ENCODE assay signal across 4 worm cellular contexts in genomic region chrII:9967999-9968706, ce11.
A peak's percentile ranks its signal among the peaks of the same experiment; 100 is the strongest.
TF ChIP-seq lines count a peak whose summit lies in the region.

Gene R53.4, minus strand, starts transcription at chrII:9968049.
Gene psf-1, plus strand, starts transcription at chrII:9968673.

TF ChIP-seq in whole organism, L1 larva, 84 proteins besides CTCF, POLR2A, EP300 and RAD21 (continued from another document and continues in another):
- no peak for TF ChIP-seq pqm-1 (tag; optimal IDR thresholded peaks at IDR 0.05; lab: Kevin White, UChicago)
- TF ChIP-seq egl-13 (tag; optimal IDR thresholded peaks at IDR 0.05; lab: Kevin White, UChicago) = peak; percentile 43
- TF ChIP-seq mab-9 (GFP tag; IDR thresholded peaks at IDR 0.05; lab: Robert Waterston, UW) = no peak
- TF ChIP-seq ama-1 (optimal IDR thresholded peaks at IDR 0.05; lab: Kevin White, UChicago) = no peak
- TF ChIP-seq unc-130 (tag; optimal IDR thresholded peaks at IDR 0.05; lab: Kevin White, UChicago) = peak; percentile 32
- TF ChIP-seq egl-27 (tag; optimal IDR thresholded peaks at IDR 0.05; lab: Kevin White, UChicago) = no peak
- no peak for TF ChIP-seq nhr-84 (tag; optimal IDR thresholded peaks at IDR 0.05; lab: Kevin White, UChicago)
- TF ChIP-seq aha-1 (tag; optimal IDR thresholded peaks at IDR 0.05; lab: Kevin White, UChicago) = peak; percentile 15
- TF ChIP-seq hlh-4 (tag; optimal IDR thresholded peaks at IDR 0.05; lab: Kevin White, UChicago) = no peak
- peak; percentile 48 for TF ChIP-seq nhr-19 (GFP tag; conservative IDR thresholded peaks at IDR 0.05; lab: Robert Waterston, UW)
- TF ChIP-seq ceh-8 (GFP tag; optimal IDR thresholded peaks at IDR 0.05; lab: Kevin White, UChicago) = no peak
- TF ChIP-seq fkh-4 (tag; optimal IDR thresholded peaks at IDR 0.05; lab: Kevin White, UChicago; ENCODE audit: borderline replicate concordance) = no peak
- peak; percentile 53 for TF ChIP-seq fkh-8 (tag; optimal IDR thresholded peaks at IDR 0.05; lab: Kevin White, UChicago)
- TF ChIP-seq C16A3.4 (tag; optimal IDR thresholded peaks at IDR 0.05; lab: Kevin White, UChicago) = peak; percentile 61
- no peak for TF ChIP-seq alr-1 (tag; optimal IDR thresholded peaks at IDR 0.05; lab: Kevin White, UChicago; ENCODE audit: borderline replicate concordance)
- no peak for TF ChIP-seq pag-3 (tag; optimal IDR thresholded peaks at IDR 0.05; lab: Kevin White, UChicago; ENCODE audit: borderline replicate concordance, insufficient read depth)
- peak in 1 of 2 experiments; percentile 57 for TF ChIP-seq ztf-11 (tag; optimal IDR thresholded peaks at IDR 0.05; lab: Kevin White, UChicago)
- no peak for TF ChIP-seq nhr-11 (tag; optimal IDR thresholded peaks at IDR 0.05; lab: Kevin White, UChicago)
- peak; percentile 72 for TF ChIP-seq tbx-2 (tag; optimal IDR thresholded peaks at IDR 0.05; lab: Kevin White, UChicago)
- no peak for TF ChIP-seq Y116A8C.19 (tag; optimal IDR thresholded peaks at IDR 0.05; lab: Kevin White, UChicago; ENCODE audit: borderline replicate concordance)
- peak; percentile 53 for TF ChIP-seq lin-13 (GFP tag; optimal IDR thresholded peaks at IDR 0.05; lab: Kevin White, UChicago)
- peak; percentile 59 for TF ChIP-seq isw-1 (GFP tag; IDR thresholded peaks at IDR 0.05; lab: Robert Waterston, UW)
- peak in 1 of 2 experiments; percentile 24 for TF ChIP-seq mdl-1 (tag; optimal IDR thresholded peaks at IDR 0.05; lab: Kevin White, UChicago)
- peak; percentile 37 for TF ChIP-seq vab-15 (tag; optimal IDR thresholded peaks at IDR 0.05; lab: Kevin White, UChicago)
- TF ChIP-seq mep-1 (tag; optimal IDR thresholded peaks at IDR 0.05; lab: Kevin White, UChicago) = peak; percentile 76
- TF ChIP-seq C34B4.2 (tag; optimal IDR thresholded peaks at IDR 0.05; lab: Kevin White, UChicago) = no peak
- peak; percentile 62 for TF ChIP-seq blmp-1 (tag; optimal IDR thresholded peaks at IDR 0.05; lab: Kevin White, UChicago)
- TF ChIP-seq lsy-2 (tag; optimal IDR thresholded peaks at IDR 0.05; lab: Kevin White, UChicago) = peak; percentile 80 to 88
- TF ChIP-seq ztf-4 (tag; optimal IDR thresholded peaks at IDR 0.05; lab: Kevin White, UChicago) = no peak
- TF ChIP-seq lin-14 (GFP tag; optimal IDR thresholded peaks at IDR 0.05; lab: Kevin White, UChicago) = peak; percentile 75
- TF ChIP-seq ets-5 (GFP tag; IDR thresholded peaks at IDR 0.05; lab: Robert Waterston, UW) = no peak
- TF ChIP-seq ces-1 (GFP tag; optimal IDR thresholded peaks at IDR 0.05; lab: Kevin White, UChicago) = no peak
- TF ChIP-seq mef-2 (tag; optimal IDR thresholded peaks at IDR 0.05; lab: Kevin White, UChicago) = no peak

TF ChIP-seq in whole organism, L2 larva, 48 proteins besides CTCF, POLR2A, EP300 and RAD21 (continued from another document):
- TF ChIP-seq nhr-12 (tag; optimal IDR thresholded peaks at IDR 0.05; lab: Kevin White, UChicago) (no peak), peb-1 (tag; optimal IDR thresholded peaks at IDR 0.05; lab: Kevin White, UChicago) (no peak), C34F6.9 (tag; optimal IDR thresholded peaks at IDR 0.05; lab: Kevin White, UChicago) (peak; percentile 82), mdl-1 (tag; optimal IDR thresholded peaks at IDR 0.05; lab: Kevin White, UChicago) (no peak), aly-2 (tag; optimal IDR thresholded peaks at IDR 0.05; lab: Kevin White, UChicago) (no peak), nhr-21 (tag; optimal IDR thresholded peaks at IDR 0.05; lab: Kevin White, UChicago) (peak; percentile 34), sma-3 (GFP tag; optimal IDR thresholded peaks at IDR 0.05; lab: Kevin White, UChicago) (peak; percentile 41), nhr-25 (tag; optimal IDR thresholded peaks at IDR 0.05; lab: Kevin White, UChicago) (no peak)
TF ChIP-seq in whole organism, L2 larva: peak in this region for 13.

TF ChIP-seq in whole organism, L4 larva, 104 proteins besides CTCF, POLR2A, EP300 and RAD21 (continued from another document and continues in another):
- TF ChIP-seq ztf-11 (tag; optimal IDR thresholded peaks at IDR 0.05; lab: Kevin White, UChicago) (no peak), nhr-48 (tag; optimal IDR thresholded peaks at IDR 0.05; lab: Kevin White, UChicago) (no peak), Y75B8A.6 (GFP tag; IDR thresholded peaks at IDR 0.05; lab: Robert Waterston, UW) (no peak), nhr-28 (tag; optimal IDR thresholded peaks at IDR 0.05; lab: Kevin White, UChicago) (peak; percentile 40), ces-1 (GFP tag; optimal IDR thresholded peaks at IDR 0.05; lab: Kevin White, UChicago) (no peak), zip-11 (GFP tag; IDR thresholded peaks at IDR 0.05; lab: Robert Waterston, UW) (no peak), snpc-4 (tag; optimal IDR thresholded peaks at IDR 0.05; lab: Kevin White, UChicago) (no peak), jun-1 (tag; optimal IDR thresholded peaks at IDR 0.05; lab: Kevin White, UChicago) (no peak), Y5F2A.4 (GFP tag; optimal IDR thresholded peaks at IDR 0.05; lab: Kevin White, UChicago) (no peak), zag-1 (tag; optimal IDR thresholded peaks at IDR 0.05; lab: Kevin White, UChicago) (no peak), dmd-6 (GFP tag; IDR thresholded peaks at IDR 0.05; lab: Robert Waterston, UW) (peak; percentile 30; the same call in 1 of the 2 replicates), nhr-6 (tag; optimal IDR thresholded peaks at IDR 0.05; lab: Kevin White, UChicago) (peak; percentile 42), nhr-25 (tag; optimal IDR thresholded peaks at IDR 0.05; lab: Kevin White, UChicago; ENCODE audit: borderline replicate concordance, insufficient read depth) (no peak), php-3 (GFP tag; IDR thresholded peaks at IDR 0.05; lab: Robert Waterston, UW) (no peak), ceh-20 (GFP tag; IDR thresholded peaks at IDR 0.05; lab: Robert Waterston, UW) (no peak), nhr-111 (GFP tag; optimal IDR thresholded peaks at IDR 0.05; lab: Kevin White, UChicago) (no peak), nhr-76 (tag; optimal IDR thresholded peaks at IDR 0.05; lab: Kevin White, UChicago) (no peak), daf-12 (tag; optimal IDR thresholded peaks at IDR 0.05; lab: Kevin White, UChicago) (no peak), dmd-8 (GFP tag; IDR thresholded peaks at IDR 0.05; lab: Robert Waterston, UW) (no peak), tra-1 (GFP tag; IDR thresholded peaks at IDR 0.05; lab: Robert Waterston, UW) (0 out of 2 replicates have a peak, but pooled peaks have one; percentile 37), ceh-32 (tag; optimal IDR thresholded peaks at IDR 0.05; lab: Kevin White, UChicago; ENCODE audit: poor library complexity) (no peak), mdl-1 (tag; optimal IDR thresholded peaks at IDR 0.05; lab: Kevin White, UChicago) (no peak), nhr-42 (GFP tag; IDR thresholded peaks at IDR 0.05; lab: Robert Waterston, UW) (no peak), mdt-29 (GFP tag; IDR thresholded peaks at IDR 0.05; lab: Robert Waterston, UW) (no peak), pqm-1 (tag; optimal IDR thresholded peaks at IDR 0.05; lab: Kevin White, UChicago) (peak; percentile 3), nhr-102 (tag; optimal IDR thresholded peaks at IDR 0.05; lab: Kevin White, UChicago) (no peak), nhr-11 (tag; optimal IDR thresholded peaks at IDR 0.05; lab: Kevin White, UChicago) (peak; percentile 87), spr-1 (tag; optimal IDR thresholded peaks at IDR 0.05; lab: Kevin White, UChicago) (no peak), lin-29 (GFP tag; IDR thresholded peaks at IDR 0.05; lab: Robert Waterston, UW) (no peak), ceh-62 (tag; optimal IDR thresholded peaks at IDR 0.05; lab: Kevin White, UChicago) (no peak), D1046.2 (GFP tag; IDR thresholded peaks at IDR 0.05; lab: Robert Waterston, UW) (no peak), hlh-30 (tag; optimal IDR thresholded peaks at IDR 0.05; lab: Kevin White, UChicago; ENCODE audit: insufficient read depth) (peak; percentile 60), hmg-1.1 (GFP tag; IDR thresholded peaks at IDR 0.05; lab: Robert Waterston, UW) (peak; percentile 61), lin-39 (tag; optimal IDR thresholded peaks at IDR 0.05; lab: Kevin White, UChicago) (no peak), mep-1 (tag; optimal IDR thresholded peaks at IDR 0.05; lab: Kevin White, UChicago) (peak; percentile 46), F49E8.2 (tag; optimal IDR thresholded peaks at IDR 0.05; lab: Kevin White, UChicago; ENCODE audit: borderline replicate concordance) (no peak), duxl-1 (tag; optimal IDR thresholded peaks at IDR 0.05; lab: Kevin White, UChicago; ENCODE audit: poor library complexity) (no peak), ctbp-1 (GFP tag; IDR thresholded peaks at IDR 0.05; lab: Robert Waterston, UW) (no peak), ztf-7 (tag; optimal IDR thresholded peaks at IDR 0.05; lab: Kevin White, UChicago) (no peak), ZK546.5 (tag; optimal IDR thresholded peaks at IDR 0.05; lab: Kevin White, UChicago) (no peak), aly-2 (tag; optimal IDR thresholded peaks at IDR 0.05; lab: Kevin White, UChicago) (no peak), unc-62 (GFP tag; optimal IDR thresholded peaks at IDR 0.05 in 1 of 2; lab: Kevin White, UChicago) (no peak), unc-62 (tag; optimal IDR thresholded peaks at IDR 0.05; lab: Kevin White, UChicago) (no peak), lin-15B (tag; optimal IDR thresholded peaks at IDR 0.05; lab: Kevin White, UChicago) (no peak), pha-4 (GFP tag; IDR thresholded peaks at IDR 0.05; lab: Robert Waterston, UW) (no peak), pha-4 (tag; optimal IDR thresholded peaks at IDR 0.05; lab: Kevin White, UChicago) (no peak), dve-1 (tag; optimal IDR thresholded peaks at IDR 0.05; lab: Kevin White, UChicago; ENCODE audit: insufficient read depth) (peak; percentile 43), F10B5.3 (tag; optimal IDR thresholded peaks at IDR 0.05; lab: Kevin White, UChicago) (no peak), Y48G9A.11 (GFP tag; IDR thresholded peaks at IDR 0.05; lab: Robert Waterston, UW) (no peak)

TF ChIP-seq in whole organism, young adult, 124 proteins besides CTCF, POLR2A, EP300 and RAD21 (continued from another document and continues in another):
- TF ChIP-seq bed-2 (GFP tag; IDR thresholded peaks at IDR 0.05; lab: Robert Waterston, UW) (no peak), madf-10 (tag; optimal IDR thresholded peaks at IDR 0.05; lab: Kevin White, UChicago) (peak; percentile 4), hlh-12 (tag; optimal IDR thresholded peaks at IDR 0.05; lab: Kevin White, UChicago) (no peak), dpl-1 (GFP tag; optimal IDR thresholded peaks at IDR 0.05; lab: Kevin White, UChicago) (peak; percentile 57), egrh-3 (GFP tag; IDR thresholded peaks at IDR 0.05; lab: Robert Waterston, UW) (no peak), B0035.1 (tag; optimal IDR thresholded peaks at IDR 0.05; lab: Kevin White, UChicago) (no peak), K12H6.12 (tag; optimal IDR thresholded peaks at IDR 0.05; lab: Kevin White, UChicago) (no peak), snpc-4 (GFP tag; optimal IDR thresholded peaks at IDR 0.05; lab: Kevin White, UChicago) (no peak), snpc-4 (tag; optimal IDR thresholded peaks at IDR 0.05; lab: Kevin White, UChicago) (peak in 2 of 4 experiments; percentile 10 to 31), Y53F4B.3 (GFP tag; IDR thresholded peaks at IDR 0.05; lab: Robert Waterston, UW) (no peak), fkh-3 (tag; optimal IDR thresholded peaks at IDR 0.05; lab: Kevin White, UChicago) (no peak), xnd-1 (tag; optimal IDR thresholded peaks at IDR 0.05; lab: Kevin White, UChicago) (no peak), lir-1 (GFP tag; conservative IDR thresholded peaks at IDR 0.05; lab: Robert Waterston, UW) (0 out of 2 replicates have a peak, but pooled peaks have one; percentile 32), somi-1 (GFP tag; optimal IDR thresholded peaks at IDR 0.05; lab: Kevin White, UChicago) (no peak), cebp-1 (GFP tag; IDR thresholded peaks at IDR 0.05; lab: Robert Waterston, UW) (no peak), cebp-1 (tag; optimal IDR thresholded peaks at IDR 0.05; lab: Kevin White, UChicago) (peak; percentile 37), rpc-1 (optimal IDR thresholded peaks at IDR 0.05; lab: Kevin White, UChicago) (no peak), rpc-1 (tag; optimal IDR thresholded peaks at IDR 0.05; lab: Kevin White, UChicago) (no peak), nfya-1 (tag; optimal IDR thresholded peaks at IDR 0.05; lab: Kevin White, UChicago; ENCODE audit: borderline replicate concordance, insufficient read depth) (no peak), Y53G8AR.9 (GFP tag; conservative IDR thresholded peaks at IDR 0.05; lab: Robert Waterston, UW) (no peak), unc-62 (GFP tag; optimal IDR thresholded peaks at IDR 0.05; lab: Kevin White, UChicago) (no peak), zim-3 (tag; optimal IDR thresholded peaks at IDR 0.05; lab: Kevin White, UChicago) (no peak), dpff-1 (tag; optimal IDR thresholded peaks at IDR 0.05; lab: Kevin White, UChicago) (no peak), ceh-27 (GFP tag; optimal IDR thresholded peaks at IDR 0.05; lab: Kevin White, UChicago) (peak; percentile 76), hrde-1 (tag; optimal IDR thresholded peaks at IDR 0.05; lab: Kevin White, UChicago; ENCODE audit: borderline replicate concordance) (no peak), egl-18 (GFP tag; IDR thresholded peaks at IDR 0.05; lab: Robert Waterston, UW) (no peak), F23B12.7 (tag; optimal IDR thresholded peaks at IDR 0.05; lab: Kevin White, UChicago; ENCODE audit: insufficient read depth) (peak; percentile 83), K11D2.4 (GFP tag; IDR thresholded peaks at IDR 0.05; lab: Robert Waterston, UW) (no peak), lsl-1 (GFP tag; optimal IDR thresholded peaks at IDR 0.05; lab: Kevin White, UChicago) (peak; percentile 62), madf-3 (GFP tag; IDR thresholded peaks at IDR 0.05; lab: Robert Waterston, UW) (no peak), nhr-179 (tag; optimal IDR thresholded peaks at IDR 0.05; lab: Kevin White, UChicago) (no peak), rec-8 (tag; optimal IDR thresholded peaks at IDR 0.05; lab: Kevin White, UChicago) (no peak), mxl-1 (tag; optimal IDR thresholded peaks at IDR 0.05; lab: Kevin White, UChicago) (no peak), tbp1 (GFP tag; optimal IDR thresholded peaks at IDR 0.05; lab: Kevin White, UChicago) (peak; percentile 17), F49E8.2 (tag; optimal IDR thresholded peaks at IDR 0.05; lab: Kevin White, UChicago; ENCODE audit: insufficient read depth) (no peak), ccch-3 (GFP tag; optimal IDR thresholded peaks at IDR 0.05; lab: Kevin White, UChicago) (no peak), unc-130 (GFP tag; optimal IDR thresholded peaks at IDR 0.05; lab: Kevin White, UChicago) (peak; percentile 52), B0336.3 (GFP tag; IDR thresholded peaks at IDR 0.05; lab: Robert Waterston, UW) (no peak), hsf-1 (GFP tag; IDR thresholded peaks at IDR 0.05; lab: Robert Waterston, UW) (no peak), Y79H2A.3 (GFP tag; conservative IDR thresholded peaks at IDR 0.05; lab: Robert Waterston, UW) (no peak), madf-6 (GFP tag; IDR thresholded peaks at IDR 0.05; lab: Robert Waterston, UW) (peak; percentile 62), let-526 (GFP tag; IDR thresholded peaks at IDR 0.05; lab: Robert Waterston, UW) (peak; percentile 47; the same call in 1 of the 2 replicates), rcor-1 (GFP tag; IDR thresholded peaks at IDR 0.05; lab: Robert Waterston, UW) (no peak), nhr-90 (tag; optimal IDR thresholded peaks at IDR 0.05; lab: Kevin White, UChicago) (no peak), B0261.1 (tag; optimal IDR thresholded peaks at IDR 0.05; lab: Kevin White, UChicago) (no peak), ztf-22 (GFP tag; optimal IDR thresholded peaks at IDR 0.05; lab: Kevin White, UChicago) (no peak), F37B4.10 (GFP tag; IDR thresholded peaks at IDR 0.05; lab: Robert Waterston, UW) (no peak), F10E7.11 (tag; optimal IDR thresholded peaks at IDR 0.05; lab: Kevin White, UChicago) (no peak), zfh-2 (GFP tag; conservative IDR thresholded peaks at IDR 0.05; lab: Robert Waterston, UW) (no peak), lin-35 (GFP tag; optimal IDR thresholded peaks at IDR 0.05; lab: Kevin White, UChicago) (no peak), pbrm-1 (GFP tag; IDR thresholded peaks at IDR 0.05; lab: Robert Waterston, UW) (no peak; the same call in 1 of the 2 replicates), hlh-26 (GFP tag; conservative IDR thresholded peaks at IDR 0.05; lab: Robert Waterston, UW) (no peak), B0019.2 (GFP tag; conservative IDR thresholded peaks at IDR 0.05; lab: Robert Waterston, UW) (no peak; the same call in 1 of the 2 replicates), pha-4 (tag; optimal IDR thresholded peaks at IDR 0.05; lab: Kevin White, UChicago) (no peak), ztf-6 (GFP tag; IDR thresholded peaks at IDR 0.05; lab: Robert Waterston, UW) (peak; percentile 36; the same call in 1 of the 2 replicates)
